Worm (Caenorhabditis elegans) whole organism, L2 larva: ENCODE data around the gene C35B1.9.

Source experiments
- C34F6.9 ChIP-seq: fragments of 150-350 bp; optimal IDR thresholded peaks from 2 replicates; lab custom pipeline; 2014; ENCODE audit warnings: missing biosample characterization, missing genetic modification characterization
- F13H6.1 ChIP-seq: sonication (generic microtip); optimal IDR thresholded peaks from 2 replicates; lab custom pipeline; 2016; ENCODE audit warnings: missing genetic modification characterization, missing compliant biosample characterization
- R02D3.7 ChIP-seq: fragments of 150-350 bp; optimal IDR thresholded peaks from 2 replicates; lab custom pipeline; 2014; ENCODE audit warnings: missing biosample characterization, missing genetic modification characterization
- Y55F3AM.14 ChIP-seq: fragments of 200-800 bp; sonication (Bioruptor generic); optimal IDR thresholded peaks from 2 replicates; lab custom pipeline; 2018; ENCODE audit warnings: mild to moderate bottlenecking, missing genetic modification characterization, missing compliant biosample characterization
- ZK546.5 ChIP-seq: sonication (generic microtip); optimal IDR thresholded peaks from 2 replicates; lab custom pipeline; 2017; ENCODE audit warnings: missing biosample characterization, missing genetic modification characterization
- aly-2 ChIP-seq: fragments of 150-350 bp; optimal IDR thresholded peaks from 2 replicates; lab custom pipeline; 2014; ENCODE audit warnings: missing biosample characterization, missing genetic modification characterization
- ama-1 ChIP-seq: fragments of 150-350 bp; optimal IDR thresholded peaks from 2 replicates; lab custom pipeline; 2018; ENCODE audit warnings: inconsistent platforms
- blmp-1 ChIP-seq: sonication (generic microtip); optimal IDR thresholded peaks from 2 replicates; lab custom pipeline; 2017; ENCODE audit warnings: missing genetic modification characterization, mild to moderate bottlenecking, missing compliant biosample characterization, antibody characterized with exemption, moderate library complexity; ENCODE audit not compliant: insufficient read depth
- ceh-16 ChIP-seq: fragments of 150-350 bp; optimal IDR thresholded peaks from 2 replicates; lab custom pipeline; 2014; ENCODE audit warnings: missing biosample characterization, missing genetic modification characterization
- ceh-82 ChIP-seq: fragments of 150-350 bp; optimal IDR thresholded peaks from 2 replicates; lab custom pipeline; 2014; ENCODE audit warnings: missing biosample characterization, missing genetic modification characterization
- crh-2 ChIP-seq: sonication (generic microtip); optimal IDR thresholded peaks from 2 replicates; lab custom pipeline; 2017; ENCODE audit warnings: missing biosample characterization, missing genetic modification characterization
- dmd-4 ChIP-seq: sonication (generic microtip); optimal IDR thresholded peaks from 2 replicates; lab custom pipeline; 2017; ENCODE audit warnings: missing biosample characterization, missing genetic modification characterization
- elt-1 ChIP-seq: fragments of 150-350 bp; optimal IDR thresholded peaks from 2 replicates; lab custom pipeline; 2014; ENCODE audit warnings: missing biosample characterization, missing genetic modification characterization
- fos-1 ChIP-seq: fragments of 150-350 bp; optimal IDR thresholded peaks from 2 replicates; lab custom pipeline; 2014; ENCODE audit warnings: missing biosample characterization, missing genetic modification characterization
- gmeb-1 ChIP-seq: fragments of 150-350 bp; optimal IDR thresholded peaks from 2 replicates; lab custom pipeline; 2014; ENCODE audit warnings: missing biosample characterization, missing genetic modification characterization
- lin-11 ChIP-seq: fragments of 150-350 bp; sonication (generic microtip); optimal IDR thresholded peaks from 2 replicates; lab custom pipeline; 2014; ENCODE audit warnings: missing biosample characterization, missing genetic modification characterization, inconsistent platforms, mixed read lengths
- lin-39 ChIP-seq: fragments of 150-350 bp; optimal IDR thresholded peaks from 2 replicates; lab custom pipeline; 2014; ENCODE audit warnings: missing biosample characterization, missing genetic modification reagents, missing genetic modification characterization
- lsy-2 ChIP-seq, 2 experiments: fragments of 150-350 bp in 1 of 2; sonication (generic microtip) in 1 of 2; optimal IDR thresholded peaks; 2 replicates each; lab custom pipeline; 2014 to 2017; ENCODE audit warnings: missing biosample characterization in 2 of 2, missing genetic modification characterization in 2 of 2
- mbf-1 ChIP-seq: sonication (generic microtip); optimal IDR thresholded peaks from 2 replicates; lab custom pipeline; 2017; ENCODE audit warnings: missing biosample characterization, missing genetic modification characterization
- mdl-1 ChIP-seq, 2 experiments: fragments of 150-350 bp in 1 of 2; sonication (generic microtip) in 1 of 2; optimal IDR thresholded peaks; 2 replicates each; lab custom pipeline; 2017; ENCODE audit warnings: missing biosample characterization in 2 of 2, missing genetic modification characterization in 2 of 2
- nhr-12 ChIP-seq: fragments of 150-350 bp; optimal IDR thresholded peaks from 2 replicates; lab custom pipeline; 2014; ENCODE audit warnings: missing biosample characterization, missing genetic modification characterization
- nhr-129 ChIP-seq: fragments of 150-350 bp; optimal IDR thresholded peaks from 2 replicates; lab custom pipeline; 2014; ENCODE audit warnings: missing biosample characterization, missing genetic modification characterization
- nhr-21 ChIP-seq: fragments of 150-350 bp; optimal IDR thresholded peaks from 2 replicates; lab custom pipeline; 2014; ENCODE audit warnings: missing biosample characterization, missing genetic modification characterization
- nhr-23 ChIP-seq: fragments of 150-350 bp; optimal IDR thresholded peaks from 2 replicates; lab custom pipeline; 2014; ENCODE audit warnings: missing biosample characterization, missing genetic modification reagents, missing genetic modification characterization
- nhr-237 ChIP-seq: fragments of 150-350 bp; optimal IDR thresholded peaks from 2 replicates; lab custom pipeline; 2014; ENCODE audit warnings: missing biosample characterization, missing genetic modification characterization
- nhr-25 ChIP-seq: fragments of 150-350 bp; sonication (generic microtip); optimal IDR thresholded peaks from 3 replicates; lab custom pipeline; 2014; ENCODE audit warnings: missing biosample characterization, missing genetic modification characterization
- nhr-6 ChIP-seq: fragments of 150-350 bp; optimal IDR thresholded peaks from 2 replicates; lab custom pipeline; 2014; ENCODE audit warnings: missing biosample characterization, missing genetic modification characterization
- nhr-77 ChIP-seq: fragments of 150-350 bp; optimal IDR thresholded peaks from 2 replicates; lab custom pipeline; 2014; ENCODE audit warnings: missing biosample characterization, missing genetic modification characterization
- peb-1 ChIP-seq: fragments of 150-350 bp; optimal IDR thresholded peaks from 2 replicates; lab custom pipeline; 2014; ENCODE audit warnings: missing biosample characterization, missing genetic modification characterization
- skn-1 ChIP-seq: sonication (generic microtip); optimal IDR thresholded peaks from 2 replicates; lab custom pipeline; 2017; ENCODE audit warnings: missing biosample characterization, missing genetic modification characterization
- sma-3 ChIP-seq: sonication (generic microtip); optimal IDR thresholded peaks from 2 replicates; lab custom pipeline; 2016; ENCODE audit warnings: missing genetic modification reagents, missing genetic modification characterization, missing compliant biosample characterization
- sma-9 ChIP-seq, 2 experiments: fragments of 150-350 bp in 1 of 2; sonication (generic microtip) in 1 of 2; optimal IDR thresholded peaks; 2 replicates each; lab custom pipeline; 2014 to 2016; ENCODE audit warnings: missing genetic modification characterization in 2 of 2, mild to moderate bottlenecking in 1 of 2, missing biosample characterization in 1 of 2, missing compliant biosample characterization in 1 of 2, missing genetic modification reagents in 1 of 2, moderate library complexity in 1 of 2
- unc-39 ChIP-seq: fragments of 150-350 bp; optimal IDR thresholded peaks from 2 replicates; lab custom pipeline; 2014; ENCODE audit warnings: missing biosample characterization, missing genetic modification characterization
- unc-55 ChIP-seq: fragments of 150-350 bp; sonication (generic microtip); optimal IDR thresholded peaks from 3 replicates; lab custom pipeline; 2014; ENCODE audit warnings: missing biosample characterization, missing genetic modification reagents, missing genetic modification characterization
- unc-62 ChIP-seq: fragments of 150-350 bp; optimal IDR thresholded peaks from 2 replicates; lab custom pipeline; 2014; ENCODE audit warnings: missing biosample characterization, missing genetic modification reagents, missing genetic modification characterization
- zag-1 ChIP-seq: fragments of 150-350 bp; optimal IDR thresholded peaks from 2 replicates; lab custom pipeline; 2014; ENCODE audit warnings: missing biosample characterization, missing genetic modification characterization
- ztf-11 ChIP-seq: sonication (generic microtip); optimal IDR thresholded peaks from 2 replicates; lab custom pipeline; 2017; ENCODE audit warnings: missing biosample characterization, missing genetic modification characterization
- ztf-4 ChIP-seq: fragments of 150-350 bp; optimal IDR thresholded peaks from 2 replicates; lab custom pipeline; 2014; ENCODE audit warnings: missing biosample characterization, missing genetic modification characterization

C35B1.9 gene

DNA sequence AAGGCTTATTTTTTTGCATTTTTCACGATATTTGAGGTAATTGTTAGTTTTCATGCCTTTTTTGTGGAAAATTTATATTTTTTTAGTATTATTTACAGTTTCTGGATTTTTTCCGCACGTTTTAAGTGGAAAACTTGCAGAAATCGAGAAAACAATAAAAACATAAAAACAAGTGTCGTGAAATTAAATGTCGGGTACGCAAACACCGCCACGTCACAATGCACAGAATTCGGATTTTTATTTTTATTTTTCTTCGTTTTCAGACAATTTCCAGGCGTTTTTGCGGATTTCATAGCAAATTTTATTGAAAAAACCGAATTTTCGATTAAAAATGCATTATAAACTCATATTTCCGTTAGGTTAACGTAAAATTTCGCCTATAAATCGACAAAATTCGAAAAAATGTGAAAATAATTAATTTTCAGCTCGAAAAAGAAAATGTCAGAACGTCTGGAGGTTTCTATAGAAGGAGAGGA is 5.1 kb upstream of the C35B1.9 start, which contains the start of gene C35B1.2:
Gene C35B1.2, plus strand, starts transcription at position 426 of the 476 bp plus-strand sequence.
- TF ChIP-seq unc-39 (tag; lab: Kevin White, UChicago) (no peak), mbf-1 (tag; lab: Kevin White, UChicago) (no peak), elt-1 (tag; lab: Kevin White, UChicago) (no peak), ama-1 (lab: Kevin White, UChicago) (no peak), lsy-2 (tag; optimal IDR thresholded peaks at IDR 0.05; lab: Kevin White, UChicago) (peak in 1 of 2 experiments; percentile 57), gmeb-1 (no peak), unc-55 (GFP tag; lab: Kevin White, UChicago) (peak; percentile 39), ztf-4 (no peak), nhr-129 (no peak), R02D3.7 (tag; lab: Kevin White, UChicago) (no peak), C34F6.9 (tag; lab: Kevin White, UChicago) (peak; percentile 20), lin-11 (no peak), crh-2 (tag; lab: Kevin White, UChicago) (peak; percentile 61), sma-3 (GFP tag; lab: Kevin White, UChicago) (peak; percentile 37), unc-62 (no peak), nhr-77 (tag; lab: Kevin White, UChicago) (no peak), ztf-11 (tag; lab: Kevin White, UChicago) (no peak), nhr-25 (tag; lab: Kevin White, UChicago) (no peak), Y55F3AM.14 (GFP tag; lab: Kevin White, UChicago) (no peak), ZK546.5 (tag; lab: Kevin White, UChicago) (no peak)

DNA sequence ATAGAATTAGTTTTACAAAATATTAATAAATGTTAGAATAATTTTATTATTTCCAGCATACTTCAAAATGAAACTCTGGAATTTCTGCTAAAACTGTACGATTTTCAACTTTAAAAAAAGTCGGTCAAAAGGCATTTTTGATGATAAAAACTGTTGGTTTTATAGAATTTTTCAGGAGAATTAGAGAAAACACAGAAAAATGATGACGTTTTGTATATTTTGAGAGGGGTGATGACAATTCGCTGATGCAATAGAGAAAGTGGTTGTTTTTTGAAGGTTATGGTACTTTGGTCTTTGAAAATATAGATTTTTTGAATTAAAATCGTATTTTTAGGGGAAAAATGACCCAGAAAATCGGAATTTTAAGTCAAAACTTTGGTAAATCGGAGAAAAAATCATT is 4.3 kb upstream of the C35B1.9 start:
- peak; percentile 14 for TF ChIP-seq nhr-25 (tag; lab: Kevin White, UChicago)
- TF ChIP-seq peb-1 (tag; lab: Kevin White, UChicago), result no peak
- no peak for TF ChIP-seq Y55F3AM.14 (GFP tag; lab: Kevin White, UChicago)
- TF ChIP-seq sma-9 (GFP tag; optimal IDR thresholded peaks at IDR 0.05; lab: Kevin White, UChicago), result peak; percentile 11
- no peak for TF ChIP-seq sma-9 (tag; optimal IDR thresholded peaks at IDR 0.05; lab: Kevin White, UChicago)
- TF ChIP-seq mdl-1 (tag; optimal IDR thresholded peaks at IDR 0.05; lab: Kevin White, UChicago), result no peak
- no peak for TF ChIP-seq elt-1 (tag; lab: Kevin White, UChicago)
- TF ChIP-seq zag-1, result no peak
- TF ChIP-seq ceh-82 (tag; lab: Kevin White, UChicago), result no peak
- TF ChIP-seq blmp-1 (tag; lab: Kevin White, UChicago), result peak; percentile 26
- peak; percentile 68 for TF ChIP-seq nhr-129
- TF ChIP-seq gmeb-1, result peak; percentile 2
- TF ChIP-seq lsy-2 (tag; optimal IDR thresholded peaks at IDR 0.05; lab: Kevin White, UChicago), result peak in 1 of 2 experiments; percentile 5
- no peak for TF ChIP-seq F13H6.1
- no peak for TF ChIP-seq ama-1 (lab: Kevin White, UChicago)
- peak; percentile 64 for TF ChIP-seq crh-2 (tag; lab: Kevin White, UChicago)
- TF ChIP-seq skn-1 (tag; lab: Kevin White, UChicago), result peak; percentile 96
- TF ChIP-seq fos-1, result peak; percentile 72
- TF ChIP-seq ztf-4, result no peak
- no peak for TF ChIP-seq nhr-6
- TF ChIP-seq dmd-4 (tag; lab: Kevin White, UChicago), result no peak
- no peak for TF ChIP-seq unc-55 (GFP tag; lab: Kevin White, UChicago)
- no peak for TF ChIP-seq nhr-237 (tag; lab: Kevin White, UChicago)
- no peak for TF ChIP-seq ceh-16 (tag; lab: Kevin White, UChicago)
- no peak for TF ChIP-seq unc-62
- TF ChIP-seq sma-3 (GFP tag; lab: Kevin White, UChicago), result peak; percentile 45
- TF ChIP-seq nhr-21 (tag; lab: Kevin White, UChicago), result no peak

DNA sequence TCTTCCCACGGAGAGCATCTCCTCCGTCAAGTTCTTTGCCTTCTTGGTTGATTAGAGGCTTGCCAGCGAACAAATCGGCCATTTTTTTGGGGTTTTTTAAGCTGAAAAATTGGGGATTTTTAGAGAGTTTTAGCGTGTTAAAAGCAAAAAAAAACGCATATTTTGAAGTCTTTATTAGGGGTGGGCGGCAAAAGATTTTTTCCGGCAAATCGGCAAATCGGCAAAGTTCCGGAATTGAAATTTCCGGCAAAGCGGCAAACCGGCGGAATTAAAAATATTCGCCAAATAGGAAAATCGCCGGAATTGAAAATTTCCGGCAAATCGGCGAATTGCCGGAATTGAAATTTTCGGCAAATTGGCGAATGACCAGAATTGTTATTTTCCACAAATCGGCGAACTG is 3.4 kb upstream of the C35B1.9 start, which contains the start of gene C35B1.5:
Gene C35B1.5, minus strand, starts transcription at position 101 of the 400 bp plus-strand sequence.
- TF ChIP-seq nhr-23 (tag; lab: Kevin White, UChicago), result no peak
- TF ChIP-seq nhr-25 (tag; lab: Kevin White, UChicago), result no peak
- TF ChIP-seq nhr-77 (tag; lab: Kevin White, UChicago), result no peak
- TF ChIP-seq nhr-237 (tag; lab: Kevin White, UChicago), result no peak
- no peak for TF ChIP-seq aly-2
- TF ChIP-seq Y55F3AM.14 (GFP tag; lab: Kevin White, UChicago), result no peak
- TF ChIP-seq sma-9 (GFP tag; optimal IDR thresholded peaks at IDR 0.05; lab: Kevin White, UChicago), result no peak
- TF ChIP-seq sma-9 (tag; optimal IDR thresholded peaks at IDR 0.05; lab: Kevin White, UChicago), result no peak
- no peak for TF ChIP-seq ama-1 (lab: Kevin White, UChicago)
- TF ChIP-seq nhr-12 (tag; lab: Kevin White, UChicago), result no peak
- no peak for TF ChIP-seq crh-2 (tag; lab: Kevin White, UChicago)
- no peak for TF ChIP-seq gmeb-1
- no peak for TF ChIP-seq ZK546.5 (tag; lab: Kevin White, UChicago)
- TF ChIP-seq lin-39 (tag; lab: Kevin White, UChicago), result no peak
- no peak for TF ChIP-seq unc-62
- no peak for TF ChIP-seq R02D3.7 (tag; lab: Kevin White, UChicago)
